Fruit fly (Drosophila melanogaster) whole organism, embryonic: ENCODE measurements around the gene CG9839.

Source experiments
- Asciz ChIP-seq: fragments of 200-800 bp; sonication (Bioruptor generic); optimal IDR thresholded peaks from 2 replicates; lab custom pipeline; 2017; ENCODE audit warnings: missing biosample characterization, mild to moderate bottlenecking, missing genetic modification characterization, missing genetic modification reagents
- B-H2 ChIP-seq: fragments of 200-800 bp; sonication (Bioruptor generic); optimal IDR thresholded peaks from 2 replicates; lab custom pipeline; 2018; ENCODE audit warnings: missing biosample characterization, mild to moderate bottlenecking, missing genetic modification characterization
- Bgb ChIP-seq: fragments of 200-800 bp; sonication (Bioruptor generic); IDR thresholded peaks from 2 replicates; pipeline ENCODE4 v1.3.6; 2022; ENCODE audit warnings: missing biosample characterization, missing genetic modification characterization; ENCODE audit not compliant: partially characterized antibody
- CG10959 ChIP-seq: fragments of 200-800 bp; sonication (Bioruptor generic); IDR thresholded peaks from 2 replicates; pipeline ENCODE4 v1.3.6; 2022; ENCODE audit warnings: missing biosample characterization, missing genetic modification characterization
- CG11085 ChIP-seq: fragments of 200-800 bp; sonication (Bioruptor generic); IDR thresholded peaks from 2 replicates; pipeline ENCODE4 v1.3.6; 2022; ENCODE audit warnings: missing biosample characterization, missing genetic modification characterization
- CG11695 ChIP-seq: fragments of 200-800 bp; sonication (Bioruptor generic); IDR thresholded peaks from 3 replicates; pipeline ENCODE4 v1.3.6; 2022; ENCODE audit warnings: missing biosample characterization, missing genetic modification characterization
- CG12155 ChIP-seq: fragments of 200-800 bp; sonication (Bioruptor generic); optimal IDR thresholded peaks from 3 replicates; lab custom pipeline; 2016; ENCODE audit warnings: missing biosample characterization, missing genetic modification characterization
- CG12299 ChIP-seq: fragments of 200-800 bp; sonication (Bioruptor generic); optimal IDR thresholded peaks from 2 replicates; lab custom pipeline; 2018; ENCODE audit warnings: missing biosample characterization, mild to moderate bottlenecking, missing genetic modification characterization
- CG12391 ChIP-seq: fragments of 200-800 bp; sonication (Bioruptor generic); optimal IDR thresholded peaks from 3 replicates; lab custom pipeline; 2018; ENCODE audit warnings: missing biosample characterization, mild to moderate bottlenecking, missing genetic modification characterization, moderate library complexity
- CG13287 ChIP-seq: fragments of 200-800 bp; sonication (Bioruptor generic); IDR thresholded peaks from 2 replicates; pipeline ENCODE4 v1.3.6; 2022; ENCODE audit warnings: missing biosample characterization, missing genetic modification characterization; ENCODE audit not compliant: partially characterized antibody
- CG14441 ChIP-seq: fragments of 200-800 bp; sonication (Bioruptor generic); IDR thresholded peaks from 2 replicates; pipeline ENCODE4 v1.3.6; 2022; ENCODE audit warnings: missing biosample characterization, missing genetic modification characterization
- CG15011 ChIP-seq: fragments of 200-800 bp; sonication (Bioruptor generic); optimal IDR thresholded peaks from 3 replicates; lab custom pipeline; 2018; ENCODE audit warnings: missing biosample characterization, mild to moderate bottlenecking, missing genetic modification characterization
- CG15601 ChIP-seq: fragments of 200-800 bp; sonication (Bioruptor generic); optimal IDR thresholded peaks from 3 replicates; lab custom pipeline; 2019; ENCODE audit warnings: missing biosample characterization, mild to moderate bottlenecking, missing genetic modification characterization, moderate library complexity
- CG17612 ChIP-seq: fragments of 200-800 bp; sonication (Bioruptor generic); IDR thresholded peaks from 2 replicates; pipeline ENCODE4 v1.3.6; 2022; ENCODE audit warnings: missing biosample characterization, missing genetic modification characterization
- CG17802 ChIP-seq: fragments of 200-800 bp; sonication (Bioruptor generic); optimal IDR thresholded peaks from 2 replicates; lab custom pipeline; 2018; ENCODE audit warnings: missing biosample characterization, mild to moderate bottlenecking, missing genetic modification characterization, moderate library complexity
- CG2202 ChIP-seq: fragments of 200-800 bp; sonication (Bioruptor generic); optimal IDR thresholded peaks from 2 replicates; lab custom pipeline; 2018; ENCODE audit warnings: missing biosample characterization, mild to moderate bottlenecking, missing genetic modification characterization
- CG4707 ChIP-seq: fragments of 200-800 bp; sonication (Bioruptor generic); optimal IDR thresholded peaks from 2 replicates; lab custom pipeline; 2018; ENCODE audit warnings: missing biosample characterization, mild to moderate bottlenecking, missing genetic modification characterization, moderate library complexity
- CG5953 ChIP-seq: fragments of 200-800 bp; sonication (Bioruptor generic); IDR thresholded peaks from 2 replicates; pipeline ENCODE4 v1.3.6; 2022; ENCODE audit warnings: missing biosample characterization, missing genetic modification characterization
- CG6689 ChIP-seq: fragments of 200-800 bp; sonication (Bioruptor generic); IDR thresholded peaks from 2 replicates; pipeline ENCODE4 v1.3.6; 2022; ENCODE audit warnings: missing biosample characterization, missing genetic modification characterization
- CG7357 ChIP-seq: fragments of 200-800 bp; sonication (Bioruptor generic); IDR thresholded peaks from 3 replicates; pipeline ENCODE4 v1.3.6; 2022; ENCODE audit warnings: missing biosample characterization, missing genetic modification characterization
- CoRest ChIP-seq: fragments of 200-800 bp; sonication (Bioruptor generic); optimal IDR thresholded peaks from 3 replicates; lab custom pipeline; 2018; ENCODE audit warnings: missing biosample characterization, mild to moderate bottlenecking, missing genetic modification characterization, moderate library complexity
- CrebB ChIP-seq: fragments of 200-800 bp; sonication (Bioruptor generic); optimal IDR thresholded peaks from 3 replicates; lab custom pipeline; 2018; ENCODE audit warnings: missing biosample characterization, mild to moderate bottlenecking, missing genetic modification characterization
- Dbx ChIP-seq: fragments of 200-800 bp; sonication (Bioruptor generic); IDR thresholded peaks from 3 replicates; pipeline ENCODE4 v1.3.6; 2022; ENCODE audit warnings: missing biosample characterization, missing genetic modification characterization
- Dll ChIP-seq: fragments of 200-800 bp; sonication (Bioruptor generic); IDR thresholded peaks from 4 replicates; pipeline ENCODE4 v1.3.6; 2022; ENCODE audit warnings: missing biosample characterization, missing genetic modification characterization; ENCODE audit not compliant: partially characterized antibody
- Drgx ChIP-seq: fragments of 200-800 bp; sonication (Bioruptor generic); IDR thresholded peaks from 2 replicates; pipeline ENCODE4 v1.3.6; 2022; ENCODE audit warnings: missing biosample characterization, missing genetic modification characterization
- Fer3 ChIP-seq: fragments of 200-800 bp; sonication (Bioruptor generic); optimal IDR thresholded peaks from 2 replicates; lab custom pipeline; 2018; ENCODE audit warnings: missing biosample characterization, mild to moderate bottlenecking, missing genetic modification characterization, moderate library complexity
- HLHmδ ChIP-seq: fragments of 200-800 bp; sonication (Bioruptor generic); optimal IDR thresholded peaks from 2 replicates; lab custom pipeline; 2018; ENCODE audit warnings: missing biosample characterization, mild to moderate bottlenecking, missing genetic modification characterization, moderate library complexity
- Hr78 ChIP-seq, 2 experiments: fragments of 200-800 bp in 1 of 2; fragments of >200 bp in 1 of 2; sonication (Bioruptor generic) in 1 of 2; optimal IDR thresholded peaks; 2 replicates each; lab custom pipeline; 2017 to 2019; ENCODE audit warnings: missing biosample characterization in 2 of 2, missing genetic modification characterization in 2 of 2, mild to moderate bottlenecking in 1 of 2, moderate library complexity in 1 of 2
- Lhr ChIP-seq: fragments of 200-800 bp; sonication (Bioruptor generic); optimal IDR thresholded peaks from 3 replicates; lab custom pipeline; 2017; ENCODE audit warnings: mild to moderate bottlenecking, missing biosample characterization, missing genetic modification reagents, missing genetic modification characterization
- MESR4 ChIP-seq: fragments of 200-800 bp; sonication (Bioruptor generic); optimal IDR thresholded peaks from 2 replicates; lab custom pipeline; 2018; ENCODE audit warnings: missing biosample characterization, mild to moderate bottlenecking, missing genetic modification characterization, moderate library complexity
- Meics ChIP-seq: fragments of 200-800 bp; sonication (Bioruptor generic); optimal IDR thresholded peaks from 2 replicates; lab custom pipeline; 2017; ENCODE audit warnings: missing biosample characterization, mild to moderate bottlenecking, missing genetic modification characterization
- Neu2 ChIP-seq: fragments of 200-800 bp; sonication (Bioruptor generic); optimal IDR thresholded peaks from 3 replicates; lab custom pipeline; 2016; ENCODE audit warnings: missing biosample characterization, missing genetic modification characterization, borderline replicate concordance
- Pdp1 ChIP-seq, 2 experiments: fragments of 200-800 bp; sonication (Bioruptor generic); optimal IDR thresholded peaks; 3 replicates each; lab custom pipeline; 2016; ENCODE audit warnings: missing biosample characterization in 2 of 2, missing genetic modification characterization in 2 of 2, mild to moderate bottlenecking in 1 of 2, moderate library complexity in 1 of 2
- ci ChIP-seq: fragments of 200-800 bp; sonication (Bioruptor generic); IDR thresholded peaks from 3 replicates; pipeline ENCODE4 v1.3.6; 2022; ENCODE audit warnings: missing biosample characterization, missing genetic modification characterization
- cwo ChIP-seq: fragments of 200-800 bp; sonication (Bioruptor generic); optimal IDR thresholded peaks from 3 replicates; lab custom pipeline; 2017; ENCODE audit warnings: missing biosample characterization, missing genetic modification characterization, mild to moderate bottlenecking, moderate library complexity, missing genetic modification reagents
- exex ChIP-seq: fragments of 200-800 bp; sonication (Bioruptor generic); optimal IDR thresholded peaks from 4 replicates; lab custom pipeline; 2018; ENCODE audit warnings: missing biosample characterization, mild to moderate bottlenecking, missing genetic modification characterization, moderate library complexity
- fd3F ChIP-seq: fragments of 200-800 bp; sonication (Bioruptor generic); optimal IDR thresholded peaks from 2 replicates; lab custom pipeline; 2018; ENCODE audit warnings: missing biosample characterization, mild to moderate bottlenecking, missing genetic modification characterization, moderate library complexity
- kay ChIP-seq: fragments of 200-800 bp; sonication (Bioruptor generic); optimal IDR thresholded peaks from 2 replicates; lab custom pipeline; 2016; ENCODE audit warnings: missing biosample characterization, missing genetic modification characterization
- org-1 ChIP-seq: fragments of 200-800 bp; sonication (Bioruptor generic); optimal IDR thresholded peaks from 2 replicates; lab custom pipeline; 2017; ENCODE audit warnings: missing biosample characterization, missing genetic modification characterization
- pfk ChIP-seq: fragments of 200-800 bp; sonication (Bioruptor generic); optimal IDR thresholded peaks from 2 replicates; lab custom pipeline; 2018; ENCODE audit warnings: missing biosample characterization, mild to moderate bottlenecking, missing genetic modification characterization, moderate library complexity
- pho ChIP-seq: fragments of 200-800 bp; sonication (Bioruptor generic); optimal IDR thresholded peaks from 2 replicates; lab custom pipeline; 2016; ENCODE audit warnings: missing biosample characterization, missing genetic modification characterization
- pnt ChIP-seq: fragments of 200-800 bp; sonication (Bioruptor generic); optimal IDR thresholded peaks from 3 replicates; lab custom pipeline; 2016; ENCODE audit warnings: missing biosample characterization, missing genetic modification characterization
- pros ChIP-seq: fragments of 200-800 bp; sonication (Bioruptor generic); optimal IDR thresholded peaks from 3 replicates; lab custom pipeline; 2019; ENCODE audit warnings: missing biosample characterization, mild to moderate bottlenecking, missing genetic modification characterization, moderate library complexity
- slp2 ChIP-seq: fragments of 200-800 bp; sonication (Bioruptor generic); optimal IDR thresholded peaks from 2 replicates; lab custom pipeline; 2016; ENCODE audit warnings: missing biosample characterization, missing genetic modification characterization
- toy ChIP-seq: fragments of 200-800 bp; sonication (Bioruptor generic); IDR thresholded peaks from 2 replicates; pipeline ENCODE4 v1.3.6; 2022; ENCODE audit warnings: missing biosample characterization, missing genetic modification characterization
- tx ChIP-seq: fragments of 200-800 bp; sonication (Bioruptor generic); optimal IDR thresholded peaks from 2 replicates; lab custom pipeline; 2016; ENCODE audit warnings: missing biosample characterization, missing genetic modification characterization
- unpg ChIP-seq: fragments of 200-800 bp; sonication (Bioruptor generic); optimal IDR thresholded peaks from 3 replicates; lab custom pipeline; 2018; ENCODE audit warnings: missing biosample characterization, mild to moderate bottlenecking, missing genetic modification characterization, moderate library complexity
- yki ChIP-seq: fragments of >200 bp; optimal IDR thresholded peaks from 3 replicates; lab custom pipeline; 2018
- zen2 ChIP-seq: fragments of 200-800 bp; sonication (Bioruptor generic); IDR thresholded peaks from 3 replicates; pipeline ENCODE4 v1.3.6; 2022; ENCODE audit warnings: missing biosample characterization, missing genetic modification characterization; ENCODE audit not compliant: partially characterized antibody

The CG9839 gene

dm6 chr3R:8846154-8846648 lies 40.6 kb upstream of the CG9839 start (continued):
- TF ChIP-seq CG7357 (GFP tag; lab: Robert Waterston, UW) (no peak; the same call in 2 of the 3 replicates), Lhr (GFP tag; lab: Kevin White, UChicago) (no peak), unpg (peak; percentile 58), toy (peak; percentile 28; the same call in 1 of the 2 replicates), pho (GFP tag; lab: Kevin White, UChicago) (peak; percentile 36), slp2 (GFP tag; lab: Kevin White, UChicago) (peak; percentile 23), Hr78 (GFP tag; optimal IDR thresholded peaks at IDR 0.05; lab: Kevin White, UChicago) (peak in 1 of 2 experiments; percentile 0), yki (lab: Kevin White, UChicago) (no peak), cwo (GFP tag; lab: Kevin White, UChicago) (peak; percentile 45), CG17612 (GFP tag; lab: Robert Waterston, UW) (no peak), CrebB (tag; lab: Kevin White, UChicago) (peak; percentile 85), CG12391 (tag; lab: Kevin White, UChicago) (peak; percentile 28), CG2202 (peak; percentile 17), org-1 (peak; percentile 53), CG10959 (no peak), CG17802 (tag; lab: Kevin White, UChicago) (no peak), HLHmδ (GFP tag; lab: Kevin White, UChicago) (peak; percentile 93), Dll (GFP tag; lab: Robert Waterston, UW) (0 out of 4 replicates have a peak, but pooled peaks have one; percentile 26), CG6689 (GFP tag; lab: Robert Waterston, UW) (no peak), CG14441 (GFP tag; lab: Robert Waterston, UW) (no peak), CG4707 (peak; percentile 40), CG12155 (peak; percentile 65), exex (tag; lab: Kevin White, UChicago) (no peak), MESR4 (peak; percentile 31), zen2 (no peak), fd3F (no peak), pros (GFP tag; lab: Kevin White, UChicago) (peak; percentile 84), pnt (peak; percentile 26), CG12299 (tag; lab: Kevin White, UChicago) (peak; percentile 85), Fer3 (tag; lab: Kevin White, UChicago) (peak; percentile 49), CG13287 (GFP tag; lab: Robert Waterston, UW) (peak; percentile 56; the same call in 1 of the 2 replicates), Neu2 (GFP tag; lab: Kevin White, UChicago) (no peak), Asciz (GFP tag; lab: Kevin White, UChicago) (peak; percentile 63), CoRest (tag; lab: Kevin White, UChicago) (peak; percentile 28), Meics (GFP tag; lab: Kevin White, UChicago) (peak; percentile 70), Pdp1 (GFP tag; optimal IDR thresholded peaks at IDR 0.05; lab: Kevin White, UChicago) (peak in 1 of 2 experiments; percentile 48), CG5953 (GFP tag; lab: Robert Waterston, UW) (no peak), Drgx (GFP tag; lab: Robert Waterston, UW) (0 out of 2 replicates have a peak, but pooled peaks have one; percentile 39), kay (peak; percentile 12), CG11085 (GFP tag; lab: Robert Waterston, UW) (no peak), tx (GFP tag; lab: Kevin White, UChicago) (no peak), Dbx (GFP tag; lab: Robert Waterston, UW) (peak; percentile 79; the same call in 2 of the 3 replicates), CG11695 (GFP tag; lab: Robert Waterston, UW) (peak; percentile 67; the same call in 2 of the 3 replicates), CG15011 (GFP tag; lab: Kevin White, UChicago) (peak; percentile 12), ci (GFP tag; lab: Robert Waterston, UW) (peak; percentile 86), CG15601 (tag; lab: Kevin White, UChicago) (peak; percentile 51), B-H2 (peak; percentile 58), pfk (peak; percentile 64), Bgb (GFP tag; lab: Robert Waterston, UW) (peak; percentile 71)
